Worm (Caenorhabditis elegans): Measurements from ENCODE around the gene zig-3.

zig-3 gene

DNA sequence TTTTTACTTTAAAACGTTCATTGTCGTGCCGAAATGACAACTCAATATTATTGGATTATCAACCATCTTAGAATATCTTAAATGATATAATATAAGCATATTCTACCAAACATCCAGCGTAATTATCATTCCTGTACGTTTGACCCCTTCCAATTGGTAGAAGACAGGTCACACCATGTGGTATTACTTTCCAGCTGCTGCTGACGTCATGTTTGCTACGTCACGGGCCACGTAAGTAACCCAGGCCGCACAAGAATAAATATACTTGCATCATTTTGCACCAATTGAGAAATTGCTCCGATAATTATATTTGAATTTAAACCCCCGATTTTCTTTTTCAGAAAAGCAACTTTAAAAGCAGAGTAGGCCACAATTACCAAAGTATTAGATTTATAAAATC lies 14.9 kb upstream of the zig-3 start:
- TF ChIP-seq attf-6 (GFP tag; IDR thresholded peaks at IDR 0.05) (no peak), ceh-40 (GFP tag; IDR thresholded peaks at IDR 0.05) (no peak), F37B4.10 (GFP tag; IDR thresholded peaks at IDR 0.05) (no peak), Y79H2A.3 (GFP tag; conservative IDR thresholded peaks at IDR 0.05) (no peak), K12H6.12 (tag; optimal IDR thresholded peaks at IDR 0.05) (no peak), madf-8 (GFP tag; conservative IDR thresholded peaks at IDR 0.05) (no peak), zim-3 (tag; optimal IDR thresholded peaks at IDR 0.05) (no peak), F52B5.7 (tag; optimal IDR thresholded peaks at IDR 0.05) (no peak), sea-2 (GFP tag; IDR thresholded peaks at IDR 0.05) (no peak), somi-1 (GFP tag; optimal IDR thresholded peaks at IDR 0.05) (no peak), madf-6 (GFP tag; IDR thresholded peaks at IDR 0.05) (no peak), K11D2.4 (GFP tag; IDR thresholded peaks at IDR 0.05) (no peak), rec-8 (tag; optimal IDR thresholded peaks at IDR 0.05) (no peak), D2030.7 (GFP tag; IDR thresholded peaks at IDR 0.05) (no peak), dpff-1 (tag; optimal IDR thresholded peaks at IDR 0.05) (no peak), gei-17 (GFP tag; optimal IDR thresholded peaks at IDR 0.05) (no peak), efl-1 (GFP tag; optimal IDR thresholded peaks at IDR 0.05) (no peak), F49E8.2 (tag; optimal IDR thresholded peaks at IDR 0.05; ENCODE audit: insufficient read depth) (no peak), Y53G8AR.9 (GFP tag; conservative IDR thresholded peaks at IDR 0.05) (no peak)

DNA sequence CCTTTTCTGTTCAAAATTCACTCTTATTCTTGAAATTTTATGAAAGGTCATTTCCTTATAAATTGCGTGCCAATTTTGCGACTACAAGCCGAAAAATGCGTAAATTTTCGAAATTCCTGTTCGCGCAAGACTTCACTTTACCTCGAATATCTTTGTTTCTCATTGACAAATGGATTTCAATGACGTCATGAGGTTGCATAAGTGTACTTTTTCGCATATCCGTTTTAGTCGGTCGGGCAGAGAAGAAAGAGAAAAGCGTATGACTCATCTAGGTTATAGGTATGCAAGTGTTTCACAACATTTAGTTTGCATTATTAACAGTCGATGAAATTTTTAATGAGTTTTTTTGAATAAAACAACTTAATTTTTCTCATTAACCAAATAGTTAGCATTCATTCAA lies 14.5 kb upstream of the zig-3 start:
- TF ChIP-seq gei-17 (GFP tag; optimal IDR thresholded peaks at IDR 0.05) (no peak), K11D2.4 (GFP tag; IDR thresholded peaks at IDR 0.05) (no peak), efl-1 (GFP tag; optimal IDR thresholded peaks at IDR 0.05) (no peak), attf-3 (GFP tag; conservative IDR thresholded peaks at IDR 0.05) (no peak), ztf-25 (GFP tag; IDR thresholded peaks at IDR 0.05) (no peak), chd-7 (tag; optimal IDR thresholded peaks at IDR 0.05) (no peak), zim-3 (tag; optimal IDR thresholded peaks at IDR 0.05) (no peak), cebp-2 (GFP tag; IDR thresholded peaks at IDR 0.05) (no peak), snpc-1.3 (tag; optimal IDR thresholded peaks at IDR 0.05; ENCODE audit: insufficient read depth) (no peak), akir-1 (GFP tag; optimal IDR thresholded peaks at IDR 0.05) (no peak), hsf-1 (GFP tag; IDR thresholded peaks at IDR 0.05) (no peak), C06A6.2 (GFP tag; conservative IDR thresholded peaks at IDR 0.05) (no peak), lsl-1 (GFP tag; optimal IDR thresholded peaks at IDR 0.05) (no peak), T26A5.8 (tag; optimal IDR thresholded peaks at IDR 0.05) (no peak), ccch-3 (GFP tag; optimal IDR thresholded peaks at IDR 0.05) (no peak)

DNA sequence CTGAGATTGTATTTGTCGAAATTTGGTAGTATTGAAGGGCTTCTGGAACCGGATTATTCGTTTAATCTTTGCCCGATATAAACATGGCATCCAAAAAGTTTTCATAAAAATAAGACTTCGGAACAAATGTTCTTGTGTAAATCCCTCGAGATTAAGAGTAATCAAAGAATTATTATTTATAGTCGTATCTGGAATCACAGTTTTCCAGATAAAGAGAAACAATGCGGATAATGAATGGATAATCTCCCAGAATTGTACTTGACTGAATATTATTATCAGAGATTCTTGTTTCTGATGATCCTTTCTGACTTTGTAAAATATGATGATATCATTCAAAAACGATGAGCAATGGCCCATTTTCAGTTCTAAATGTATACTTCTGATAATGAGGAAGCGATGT lies 9.4 kb upstream of the zig-3 start:
- TF ChIP-seq rcor-1 (GFP tag; IDR thresholded peaks at IDR 0.05) (no peak), dox-1 (GFP tag; IDR thresholded peaks at IDR 0.05) (no peak), F22D6.2 (tag; optimal IDR thresholded peaks at IDR 0.05) (no peak), Y95B8A.8 (GFP tag; IDR thresholded peaks at IDR 0.05) (no peak), chd-7 (tag; optimal IDR thresholded peaks at IDR 0.05) (no peak), nhr-80 (tag; optimal IDR thresholded peaks at IDR 0.05) (no peak), snpc-1.1 (tag; optimal IDR thresholded peaks at IDR 0.05; ENCODE audit: insufficient read depth) (no peak)

DNA sequence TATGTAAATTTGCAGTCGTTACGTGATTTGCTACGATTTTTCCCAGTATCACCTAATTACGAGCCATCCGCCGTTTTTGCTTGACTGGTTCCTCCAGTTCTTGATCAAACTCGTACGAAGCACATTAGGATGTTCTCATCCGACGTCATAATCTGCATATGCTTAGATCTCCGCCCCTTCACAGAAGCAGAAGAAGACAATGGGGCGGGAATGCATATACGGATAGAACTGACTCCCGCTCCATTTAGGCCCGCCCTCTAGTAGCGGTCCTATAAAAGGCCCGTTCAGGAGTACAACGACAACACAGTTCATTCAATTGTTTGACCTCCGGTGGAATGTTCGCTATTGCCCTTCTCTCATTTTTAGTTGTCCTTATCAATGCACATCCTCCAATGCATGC lies 5.4 kb upstream of the zig-3 start, which contains the start of gene zig-4:
Gene zig-4, plus strand, starts transcription at position 301 of the 400 bp plus-strand sequence.
- TF ChIP-seq T07F8.4 (tag; optimal IDR thresholded peaks at IDR 0.05) = no peak
- TF ChIP-seq aptf-3 (GFP tag; IDR thresholded peaks at IDR 0.05) = no peak
- no peak for TF ChIP-seq ztf-28 (GFP tag; IDR thresholded peaks at IDR 0.05)
- no peak for TF ChIP-seq hmg-1.2 (GFP tag; IDR thresholded peaks at IDR 0.05)
- no peak for TF ChIP-seq F10E7.11 (tag; optimal IDR thresholded peaks at IDR 0.05)
- TF ChIP-seq nfya-1 (tag; optimal IDR thresholded peaks at IDR 0.05; ENCODE audit: borderline replicate concordance, insufficient read depth) = no peak
- no peak for TF ChIP-seq attf-5 (GFP tag; optimal IDR thresholded peaks at IDR 0.05)
- TF ChIP-seq lin-40 (tag; optimal IDR thresholded peaks at IDR 0.05) = no peak
- no peak for TF ChIP-seq F49E8.2 (tag; optimal IDR thresholded peaks at IDR 0.05; ENCODE audit: insufficient read depth)
- no peak for TF ChIP-seq K11D2.4 (GFP tag; IDR thresholded peaks at IDR 0.05)
- TF ChIP-seq nhr-90 (tag; optimal IDR thresholded peaks at IDR 0.05) = no peak
- no peak for TF ChIP-seq pbrm-1 (GFP tag; IDR thresholded peaks at IDR 0.05)
- no peak for TF ChIP-seq ztf-25 (GFP tag; IDR thresholded peaks at IDR 0.05)
- no peak for TF ChIP-seq efl-1 (GFP tag; optimal IDR thresholded peaks at IDR 0.05)

Measured in whole organism, young adult.